Fruit fly (Drosophila melanogaster) whole organism: ENCODE data around the gene cher.

ENCODE experiments used
- CG8478 ChIP-seq: fragments of >200 bp; optimal IDR thresholded peaks from 2 replicates; lab custom pipeline; 2018; ENCODE audit warnings: inconsistent platforms
- Dll ChIP-seq: fragments of >200 bp; optimal IDR thresholded peaks from 2 replicates; lab custom pipeline; 2017
- EcR ChIP-seq, 2 experiments: fragments of >200 bp; optimal IDR thresholded peaks; 2 replicates each; lab custom pipeline; 2017; ENCODE audit warnings: missing biosample characterization in 2 of 2, missing genetic modification characterization in 2 of 2, missing genetic modification reagents in 2 of 2
- pan ChIP-seq: fragments of >200 bp; optimal IDR thresholded peaks from 2 replicates; lab custom pipeline; 2017
- psq ChIP-seq: fragments of >200 bp; optimal IDR thresholded peaks from 2 replicates; lab custom pipeline; 2017
- usp ChIP-seq: fragments of >200 bp; optimal IDR thresholded peaks from 2 replicates; lab custom pipeline; 2017; ENCODE audit warnings: missing biosample characterization, missing genetic modification characterization, mixed read lengths

The cher gene

DNA sequence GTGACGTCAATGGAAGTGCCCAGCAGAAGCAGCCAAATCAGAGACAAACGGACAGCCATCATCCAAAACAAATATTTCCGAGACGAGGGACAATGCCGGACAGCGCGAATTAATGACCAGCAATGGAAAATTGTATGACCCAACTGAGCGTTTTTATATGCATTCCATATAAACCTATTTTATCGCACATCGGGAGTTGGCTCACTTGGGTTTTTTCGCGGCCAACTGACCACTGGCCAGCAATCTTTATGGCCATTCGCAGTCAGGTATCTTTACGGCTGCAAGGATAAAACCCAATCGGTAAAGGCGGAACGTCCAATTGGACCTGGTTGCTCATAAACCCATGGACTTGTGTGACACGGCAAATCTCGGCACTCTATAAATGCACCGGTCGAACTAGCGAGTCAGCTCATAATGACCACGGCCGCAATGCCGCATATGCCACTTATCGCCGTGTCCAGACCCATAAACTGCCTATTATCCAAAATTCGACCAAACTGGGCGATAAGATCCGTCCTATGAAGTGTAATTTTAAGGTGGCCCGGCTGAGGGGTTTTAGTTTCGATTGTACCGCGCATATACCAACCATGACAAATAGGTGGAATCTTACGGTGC, 7.0 kb upstream of the cher start, which contains the start of the genes CG4053 and CG31266:
TSS of gene CG4053 (minus strand) at position 101 of the 615 bp plus-strand sequence.
TSS of gene CG31266 (plus strand) at position 565 of the 615 bp plus-strand sequence.
- no peak for TF ChIP-seq Dll
- no peak for TF ChIP-seq pan (lab: Kevin White, UChicago)
- TF ChIP-seq CG8478 (lab: Kevin White, UChicago), result no peak
- TF ChIP-seq psq (lab: Kevin White, UChicago), result no peak
- no peak for TF ChIP-seq usp (GFP tag; lab: Kevin White, UChicago)
- no peak for TF ChIP-seq EcR (GFP tag; optimal IDR thresholded peaks at IDR 0.05; lab: Kevin White, UChicago)

DNA sequence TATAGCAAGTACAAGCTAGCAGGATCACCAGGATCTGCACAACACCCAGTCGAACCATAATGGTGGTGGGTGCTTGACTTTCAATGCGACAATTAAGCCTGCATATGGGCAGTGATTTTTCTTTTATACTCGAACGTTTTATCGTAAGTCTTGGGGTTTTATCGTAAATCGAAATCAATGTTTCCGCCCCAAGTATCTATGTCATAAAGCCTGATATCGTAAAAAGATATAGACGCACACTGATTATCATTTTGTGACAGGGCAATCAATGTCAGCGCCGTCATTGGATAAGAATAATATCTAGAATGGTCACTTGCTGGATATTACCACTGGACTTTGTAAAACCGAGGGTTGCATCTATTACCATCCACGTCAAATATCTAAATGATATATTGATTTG, 5.1 kb upstream of the cher start, which contains the start of gene CG17475:
TSS of gene CG17475 (minus strand) at position 101 of the 400 bp plus-strand sequence.
- TF ChIP-seq Dll (no peak), CG8478 (lab: Kevin White, UChicago) (no peak), psq (lab: Kevin White, UChicago) (no peak), EcR (GFP tag; optimal IDR thresholded peaks at IDR 0.05; lab: Kevin White, UChicago) (no peak), pan (lab: Kevin White, UChicago) (no peak), usp (GFP tag; lab: Kevin White, UChicago) (no peak)

DNA sequence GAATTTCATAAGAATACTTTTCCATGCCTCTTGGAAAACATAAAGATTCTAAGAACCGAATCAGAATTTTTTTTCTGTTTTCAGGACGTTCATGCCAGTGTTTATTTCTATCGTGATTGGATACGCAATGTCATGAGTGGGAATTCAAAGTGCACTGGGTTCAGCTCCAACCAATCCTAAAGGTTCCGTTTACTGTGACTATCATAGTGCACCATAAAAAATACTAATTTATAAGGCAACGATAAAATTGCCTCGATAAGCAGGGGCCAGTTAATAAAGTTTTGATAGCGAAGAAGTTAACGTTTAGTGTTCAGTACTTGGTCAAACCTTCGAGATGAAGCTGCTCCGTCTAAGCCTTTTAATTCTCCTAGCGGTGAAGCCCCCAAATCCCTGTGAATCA, 2.7 kb upstream of the cher start, which contains the start of gene CG31265:
TSS of gene CG31265 (plus strand) at position 301 of the 400 bp plus-strand sequence.
- TF ChIP-seq EcR (GFP tag; optimal IDR thresholded peaks at IDR 0.05; lab: Kevin White, UChicago), result no peak
- TF ChIP-seq usp (GFP tag; lab: Kevin White, UChicago), result no peak
- no peak for TF ChIP-seq psq (lab: Kevin White, UChicago)
- no peak for TF ChIP-seq CG8478 (lab: Kevin White, UChicago)
- no peak for TF ChIP-seq Dll
- TF ChIP-seq pan (lab: Kevin White, UChicago), result no peak

DNA sequence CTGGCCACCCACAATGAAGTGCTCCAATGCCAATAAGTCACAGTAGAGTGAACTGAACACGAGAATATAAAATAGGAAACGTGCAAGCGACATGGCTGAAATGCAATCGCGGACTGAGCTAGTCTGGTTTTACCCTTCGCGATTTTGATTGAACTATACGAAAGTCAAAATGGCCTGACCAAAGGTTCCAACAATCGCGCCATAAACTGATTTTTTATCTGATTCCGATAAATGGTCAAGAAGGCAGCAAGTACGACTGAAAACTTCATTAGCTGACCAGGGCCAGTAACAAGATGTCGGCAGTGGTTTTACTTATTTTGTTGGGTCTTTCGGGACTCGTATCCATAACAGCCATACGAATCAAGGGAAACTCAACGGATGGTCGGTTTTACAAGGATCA, 1.6 kb upstream of the cher start, which contains the start of the genes CG17477 and CG31269:
TSS of gene CG17477 (minus strand) at position 101 of the 400 bp plus-strand sequence.
TSS of gene CG31269 (plus strand) at position 289 of the 400 bp plus-strand sequence.
- TF ChIP-seq psq (lab: Kevin White, UChicago) (no peak), CG8478 (lab: Kevin White, UChicago) (no peak), Dll (no peak), EcR (GFP tag; optimal IDR thresholded peaks at IDR 0.05; lab: Kevin White, UChicago) (no peak), usp (GFP tag; lab: Kevin White, UChicago) (no peak), pan (lab: Kevin White, UChicago) (no peak)

DNA sequence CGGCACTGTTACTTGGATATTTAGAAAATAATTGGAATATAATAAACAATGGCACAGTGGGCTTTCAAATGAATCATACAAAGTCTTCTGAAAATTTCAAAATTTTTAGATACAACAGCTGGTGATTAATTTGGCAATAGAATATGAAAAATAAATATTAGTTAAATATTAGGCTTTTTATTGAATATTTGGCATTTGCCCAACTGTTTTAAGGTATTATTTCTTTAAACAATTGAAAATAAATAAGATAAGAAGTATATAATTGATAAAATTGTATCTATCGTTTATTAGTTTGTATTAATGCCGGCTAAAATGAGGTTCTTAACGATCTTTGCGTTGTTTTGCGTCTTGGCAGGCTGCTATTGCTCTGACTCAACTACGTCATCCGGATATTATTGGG, 1.0 kb downstream of the cher start, which contains the start of gene CG45079:
TSS of gene CG45079 (plus strand) at position 301 of the 400 bp plus-strand sequence.
- no peak for TF ChIP-seq CG8478 (lab: Kevin White, UChicago)
- TF ChIP-seq pan (lab: Kevin White, UChicago), result no peak
- TF ChIP-seq psq (lab: Kevin White, UChicago), result no peak
- no peak for TF ChIP-seq Dll
- no peak for TF ChIP-seq EcR (GFP tag; optimal IDR thresholded peaks at IDR 0.05; lab: Kevin White, UChicago)
- no peak for TF ChIP-seq usp (GFP tag; lab: Kevin White, UChicago)

DNA sequence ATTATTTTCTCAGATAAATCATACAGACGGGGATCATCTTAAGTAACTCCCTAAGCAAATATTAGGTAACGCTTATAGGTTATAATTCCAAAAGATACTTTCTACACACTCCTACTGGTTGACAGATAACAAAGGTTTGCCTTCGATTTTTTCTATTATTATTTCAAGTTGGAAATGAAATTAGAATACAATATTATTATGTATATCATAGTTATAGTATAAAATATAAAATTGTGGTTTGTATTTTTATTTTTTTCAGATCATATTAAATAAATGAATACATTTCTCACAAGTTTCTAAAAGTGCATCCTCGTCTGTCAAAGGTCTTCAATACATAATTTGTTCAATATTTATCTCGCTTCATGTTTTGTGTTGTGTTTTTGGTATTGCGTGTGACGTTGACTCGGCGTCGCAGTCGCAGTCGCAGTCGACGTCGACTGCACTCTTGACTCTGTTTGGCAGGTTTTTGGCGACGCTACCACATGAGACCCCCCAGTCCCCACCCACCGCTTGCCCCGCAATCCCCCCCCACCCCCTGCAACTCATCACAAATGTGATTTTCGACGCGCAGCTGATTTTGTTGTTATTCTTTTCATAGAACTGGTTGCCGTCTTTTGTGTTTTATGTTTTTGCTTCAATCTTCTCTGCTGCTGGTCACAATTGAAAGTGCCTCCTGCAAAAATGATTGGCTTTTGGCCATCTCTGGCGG, 2.2 kb downstream of the cher start:
- TF ChIP-seq CG8478 (lab: Kevin White, UChicago), result no peak
- TF ChIP-seq pan (lab: Kevin White, UChicago), result no peak
- TF ChIP-seq Dll, result no peak
- no peak for TF ChIP-seq psq (lab: Kevin White, UChicago)
- TF ChIP-seq usp (GFP tag; lab: Kevin White, UChicago), result no peak

DNA sequence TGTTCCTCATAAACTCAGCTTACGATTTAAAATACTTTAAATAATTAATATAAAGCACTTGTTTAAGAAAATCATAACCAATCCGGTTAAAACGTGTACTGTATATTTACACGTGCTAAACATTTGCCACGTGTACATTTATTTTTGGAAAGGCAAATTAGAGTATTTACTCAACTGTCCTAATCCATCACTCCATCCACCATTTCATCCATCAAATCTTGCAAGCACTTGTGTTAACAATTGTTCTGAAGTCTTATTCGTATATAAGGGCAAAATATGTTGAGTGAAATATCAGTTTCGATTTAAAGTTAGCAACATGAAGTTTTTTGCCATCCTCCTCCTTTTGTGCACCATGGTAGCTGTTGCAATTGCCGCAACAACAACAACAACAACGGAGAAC, 3.9 kb downstream of the cher start, which contains the start of gene CG42779:
TSS of gene CG42779 (plus strand) at position 301 of the 400 bp plus-strand sequence.
- TF ChIP-seq psq (lab: Kevin White, UChicago), result no peak

DNA sequence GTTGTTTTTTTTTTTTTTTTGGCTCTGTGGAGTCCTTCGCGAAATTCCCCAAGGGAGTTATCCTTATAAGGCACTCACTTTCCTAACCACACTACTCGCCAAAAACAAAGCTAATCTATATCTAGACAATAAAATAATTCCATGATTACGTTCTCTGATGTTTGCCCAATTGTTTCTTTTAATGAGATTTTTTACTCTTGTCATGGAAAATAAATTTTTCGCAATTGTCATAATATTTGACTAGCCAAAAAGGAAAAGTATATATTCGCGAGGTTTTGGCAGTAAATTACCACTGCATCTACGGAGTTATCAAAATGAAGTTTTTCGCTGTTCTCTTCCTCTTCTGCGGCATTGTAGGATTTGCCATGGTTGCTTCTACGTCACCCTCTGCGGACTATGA, 5.0 kb downstream of the cher start, which contains the start of gene CG34278:
TSS of gene CG34278 (plus strand) at position 301 of the 400 bp plus-strand sequence.
- TF ChIP-seq CG8478 (lab: Kevin White, UChicago) (no peak), psq (lab: Kevin White, UChicago) (no peak), EcR (GFP tag; optimal IDR thresholded peaks at IDR 0.05; lab: Kevin White, UChicago) (no peak), usp (GFP tag; lab: Kevin White, UChicago) (no peak), Dll (no peak), pan (lab: Kevin White, UChicago) (no peak)

DNA sequence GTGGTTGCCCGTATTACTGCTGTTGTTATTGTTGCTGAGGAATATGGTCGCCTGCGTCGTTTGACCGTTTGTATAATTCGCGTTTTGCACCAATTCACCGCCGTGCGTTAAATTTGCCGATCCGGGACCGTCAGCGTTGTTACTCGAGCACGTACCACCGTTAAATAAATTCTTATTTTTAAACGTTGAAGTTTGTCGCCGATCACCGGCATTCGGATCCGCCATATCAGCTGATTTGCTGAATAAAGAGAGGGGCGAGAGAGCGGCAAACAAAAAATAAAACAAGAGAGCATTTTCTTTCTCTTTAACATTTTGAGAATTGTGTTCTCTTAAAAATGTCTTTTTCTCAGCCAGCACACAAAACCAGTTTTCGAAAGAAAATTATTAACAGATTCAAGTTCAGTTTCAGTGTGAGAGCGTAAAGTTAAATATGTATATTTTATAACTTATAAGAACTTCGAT, 6.2 kb downstream of the cher start:
- TF ChIP-seq pan (lab: Kevin White, UChicago), result no peak
- no peak for TF ChIP-seq Dll
- no peak for TF ChIP-seq psq (lab: Kevin White, UChicago)

DNA sequence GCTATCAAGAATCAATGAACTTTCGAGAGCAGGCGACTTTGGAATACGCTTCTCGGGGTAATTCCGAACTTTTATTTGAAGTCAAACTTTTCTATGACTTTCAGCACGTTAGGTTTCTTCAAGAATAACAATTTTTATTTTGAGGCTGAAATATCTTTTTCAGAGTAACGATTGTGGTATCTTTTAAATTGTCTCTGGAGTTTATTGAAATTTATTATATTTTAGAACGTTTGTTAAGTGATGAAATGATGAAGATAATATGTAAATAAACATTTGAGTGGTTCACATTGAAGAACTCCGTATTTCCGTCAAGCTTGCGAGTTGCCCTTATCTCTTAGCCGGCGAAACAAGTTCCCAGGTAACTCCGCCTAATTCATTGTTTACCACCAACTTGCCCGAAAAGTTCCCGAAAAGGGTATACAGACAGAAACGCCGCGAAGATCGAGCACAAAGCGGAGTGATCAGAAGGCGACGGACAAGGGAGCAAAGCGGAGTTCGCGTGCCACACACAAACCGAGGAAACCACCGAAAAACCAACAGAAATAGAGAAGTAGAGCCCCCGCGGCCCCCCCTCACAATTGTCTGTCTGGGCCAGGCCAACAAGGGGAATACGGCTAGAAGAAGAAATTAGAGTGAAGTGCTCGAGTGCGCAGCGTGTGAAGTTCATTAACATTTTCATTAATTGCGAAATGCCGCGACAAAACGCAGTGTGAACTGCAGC, 7.4 kb downstream of the cher start:
- TF ChIP-seq pan (lab: Kevin White, UChicago), result no peak
- TF ChIP-seq psq (lab: Kevin White, UChicago), result no peak
- TF ChIP-seq Dll, result no peak
- TF ChIP-seq usp (GFP tag; lab: Kevin White, UChicago), result no peak

DNA sequence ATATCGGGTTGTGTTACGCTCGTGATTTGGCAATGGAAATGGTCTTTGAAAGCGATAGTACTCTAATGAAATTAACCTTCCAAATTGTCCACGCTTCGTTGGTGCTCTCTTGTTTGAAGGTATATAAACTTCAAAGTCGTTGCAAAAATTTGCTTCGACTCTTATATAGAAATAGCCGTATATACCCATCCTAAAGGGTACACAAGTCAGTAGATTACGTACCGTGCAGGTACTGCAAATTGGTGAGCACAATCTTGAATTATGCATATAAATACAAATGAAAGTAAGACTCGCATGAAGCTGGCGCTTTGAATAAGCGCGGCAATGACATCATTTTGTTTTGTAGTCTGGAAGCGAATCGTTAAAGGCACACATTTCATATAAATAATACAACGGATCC, 9.0 kb downstream of the cher start:
- TF ChIP-seq EcR (GFP tag; optimal IDR thresholded peaks at IDR 0.05; lab: Kevin White, UChicago), result no peak
- TF ChIP-seq psq (lab: Kevin White, UChicago), result no peak
- TF ChIP-seq pan (lab: Kevin White, UChicago), result no peak
- no peak for TF ChIP-seq Dll
- TF ChIP-seq usp (GFP tag; lab: Kevin White, UChicago), result no peak
- no peak for TF ChIP-seq CG8478 (lab: Kevin White, UChicago)
